Fruit fly (Drosophila melanogaster): ENCODE results near the gene Obp69a.

The Obp69a gene

DNA sequence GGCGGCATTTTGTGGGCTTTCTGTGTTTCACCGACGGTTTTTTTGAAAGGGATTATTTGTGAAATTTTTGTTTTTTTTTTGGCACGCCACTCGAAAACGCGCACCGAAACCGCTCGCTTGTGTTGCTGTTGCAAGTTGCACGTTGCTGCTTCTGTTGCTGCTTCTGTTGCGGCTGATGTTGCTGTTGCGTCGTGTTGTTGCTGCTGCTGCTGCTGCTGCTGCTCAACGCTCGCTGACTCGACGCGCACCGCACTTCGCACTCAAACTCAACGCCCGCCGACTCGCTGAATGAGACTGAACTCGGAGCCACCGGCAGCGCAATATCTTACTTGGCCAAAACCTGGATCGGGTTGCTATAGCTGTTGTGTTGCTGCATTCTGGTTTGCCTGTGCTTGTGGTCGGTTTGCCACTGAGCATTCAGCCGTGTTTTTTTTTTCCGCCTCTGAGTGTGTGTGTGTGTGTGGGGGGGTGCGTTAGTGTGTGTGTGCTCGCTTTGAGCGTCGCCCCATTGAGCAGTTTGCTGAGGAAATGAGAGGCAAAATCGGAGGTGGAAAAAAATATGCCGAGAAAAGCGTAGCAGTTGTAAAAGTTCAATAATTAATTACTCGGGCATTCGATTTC is 36.5 kb downstream of the Obp69a start, which contains the start of gene toe (continued):
- TF ChIP-seq slou (GFP tag; optimal IDR thresholded peaks at IDR 0.05): no peak
- TF ChIP-seq sqz (GFP tag; optimal IDR thresholded peaks at IDR 0.05): peak; percentile 75
- no peak for TF ChIP-seq Nf-YA (GFP tag; IDR thresholded peaks at IDR 0.05)
- TF ChIP-seq Spps (tag; optimal IDR thresholded peaks at IDR 0.05): no peak
- TF ChIP-seq CG18476 (GFP tag; optimal IDR thresholded peaks at IDR 0.05): no peak
- no peak for TF ChIP-seq Hr3 (GFP tag; optimal IDR thresholded peaks at IDR 0.05)
- TF ChIP-seq ci (GFP tag; IDR thresholded peaks at IDR 0.05): 0 out of 3 replicates have a peak, but pooled peaks have one; percentile 5
- TF ChIP-seq CG17612 (GFP tag; IDR thresholded peaks at IDR 0.05): no peak

- no peak for TF ChIP-seq nmo (GFP tag; optimal IDR thresholded peaks at IDR 0.05)
- no peak for TF ChIP-seq ara (GFP tag; IDR thresholded peaks at IDR 0.05)
- no peak for TF ChIP-seq B-H2 (GFP tag; optimal IDR thresholded peaks at IDR 0.05)
- TF ChIP-seq CG1832 (GFP tag; optimal IDR thresholded peaks at IDR 0.05): peak; percentile 75
- TF ChIP-seq esg (GFP tag; conservative IDR thresholded peaks at IDR 0.05): no peak
- TF ChIP-seq CG30403 (GFP tag; optimal IDR thresholded peaks at IDR 0.05): no peak
- no peak for TF ChIP-seq tx (GFP tag; optimal IDR thresholded peaks at IDR 0.05)
- no peak for TF ChIP-seq kni (GFP tag; optimal IDR thresholded peaks at IDR 0.05)
- TF ChIP-seq Drgx (GFP tag; IDR thresholded peaks at IDR 0.05): no peak
- no peak for TF ChIP-seq CG6791 (GFP tag; IDR thresholded peaks at IDR 0.05; ENCODE audit: partially characterized antibody)
- no peak for TF ChIP-seq CG4707 (GFP tag; optimal IDR thresholded peaks at IDR 0.05)
- TF ChIP-seq CG8478 (optimal IDR thresholded peaks at IDR 0.05): peak; percentile 83
- TF ChIP-seq disco-r (GFP tag; optimal IDR thresholded peaks at IDR 0.05): no peak
- no peak for TF ChIP-seq slbo (GFP tag; IDR thresholded peaks at IDR 0.05)
- TF ChIP-seq lola (GFP tag; optimal IDR thresholded peaks at IDR 0.05): no peak
- peak; percentile 17 for TF ChIP-seq abd-A (tag; optimal IDR thresholded peaks at IDR 0.05)
- TF ChIP-seq Ets97D (GFP tag; optimal IDR thresholded peaks at IDR 0.05): no peak
- no peak for TF ChIP-seq luna (GFP tag; optimal IDR thresholded peaks at IDR 0.05)
- peak; percentile 95 for TF ChIP-seq Nf-YB (GFP tag; optimal IDR thresholded peaks at IDR 0.05)
- TF ChIP-seq crol (GFP tag; IDR thresholded peaks at IDR 0.05): 0 out of 2 replicates have a peak, but pooled peaks have one; percentile 16
- no peak for TF ChIP-seq Abd-B (GFP tag; optimal IDR thresholded peaks at IDR 0.05)
- peak; percentile 45 for TF ChIP-seq zen (tag; optimal IDR thresholded peaks at IDR 0.05)
- no peak for TF ChIP-seq HmgZ (tag; optimal IDR thresholded peaks at IDR 0.05)
- no peak for TF ChIP-seq Mad (GFP tag; optimal IDR thresholded peaks at IDR 0.05)
- no peak for TF ChIP-seq sob (GFP tag; IDR thresholded peaks at IDR 0.05)
- no peak for TF ChIP-seq Antp (GFP tag; optimal IDR thresholded peaks at IDR 0.05)
- no peak for TF ChIP-seq en (GFP tag; optimal IDR thresholded peaks at IDR 0.05)
- TF ChIP-seq CG15601 (tag; optimal IDR thresholded peaks at IDR 0.05): no peak
- no peak for TF ChIP-seq ham (GFP tag; IDR thresholded peaks at IDR 0.05)
- 0 out of 2 replicates have a peak, but pooled peaks have one; percentile 10 for TF ChIP-seq Nf-YA (GFP tag; IDR thresholded peaks at IDR 0.05)
- no peak for TF ChIP-seq H15 (GFP tag; IDR thresholded peaks at IDR 0.05)
- TF ChIP-seq Bdp1 (GFP tag; optimal IDR thresholded peaks at IDR 0.05): no peak
- peak; percentile 82 for TF ChIP-seq ewg (GFP tag; optimal IDR thresholded peaks at IDR 0.05)
- TF ChIP-seq HLH4C (GFP tag; IDR thresholded peaks at IDR 0.05; ENCODE audit: partially characterized antibody): 0 out of 3 replicates have a peak, but pooled peaks have one; percentile 25
- TF ChIP-seq CG10321 (GFP tag; IDR thresholded peaks at IDR 0.05): peak; percentile 89
- 0 out of 3 replicates have a peak, but pooled peaks have one; percentile 21 for TF ChIP-seq vnd (GFP tag; IDR thresholded peaks at IDR 0.05; ENCODE audit: partially characterized antibody)
- no peak for TF ChIP-seq pan (optimal IDR thresholded peaks at IDR 0.05)
- TF ChIP-seq pan (GFP tag; optimal IDR thresholded peaks at IDR 0.05 in 1 of 2, IDR thresholded peaks at IDR 0.05 in 1 of 2): peak in 1 of 2 experiments; percentile 9
- no peak for TF ChIP-seq Elba2 (GFP tag; optimal IDR thresholded peaks at IDR 0.05)
- TF ChIP-seq tll (GFP tag; optimal IDR thresholded peaks at IDR 0.05): peak in 1 of 2 experiments; percentile 10
- TF ChIP-seq D19B (GFP tag; optimal IDR thresholded peaks at IDR 0.05): no peak
- no peak for TF ChIP-seq CHES-1-like (GFP tag; optimal IDR thresholded peaks at IDR 0.05)
Observed at dm6 chr3L:12433710-12434109, 37.7 kb downstream of the Obp69a start.
